Worm (Caenorhabditis elegans): Measurements from ENCODE around the gene srh-141.

Gene srh-141

DNA sequence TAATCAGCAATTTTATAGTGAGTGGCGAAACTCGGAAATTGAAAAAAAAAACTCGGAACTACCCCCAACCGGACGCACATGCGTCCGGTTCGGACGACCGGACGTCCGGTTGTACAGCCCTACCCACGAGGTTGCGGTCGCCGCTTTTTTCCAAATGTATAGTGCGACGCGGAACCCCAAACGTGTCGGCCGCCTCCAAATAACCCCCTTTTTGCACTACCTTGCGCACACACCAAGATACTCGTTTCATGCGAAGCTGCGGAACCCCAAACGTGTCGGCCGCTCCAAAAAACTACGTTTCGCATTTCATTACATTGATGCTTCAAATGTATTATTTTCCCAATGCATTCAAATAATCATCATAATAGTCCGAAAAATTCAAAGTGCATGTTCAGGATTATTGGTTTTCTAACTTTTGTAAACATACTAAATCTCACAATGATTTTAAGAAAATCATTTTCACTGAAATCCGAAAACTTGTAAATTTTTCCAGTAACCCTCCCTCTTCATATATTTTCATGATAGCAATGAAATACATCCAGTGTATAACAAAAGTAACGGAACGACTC lies 28.4 kb downstream of the srh-141 start, which contains the start of gene srw-35:
srw-35 (plus strand) TSS at position 519 of the 569 bp plus-strand sequence.
- TF ChIP-seq F49E8.2 (tag; optimal IDR thresholded peaks at IDR 0.05; ENCODE audit: insufficient read depth) (no peak), ztf-28 (GFP tag; IDR thresholded peaks at IDR 0.05) (0 out of 2 replicates have a peak, but pooled peaks have one; percentile 14), snpc-4 (GFP tag; optimal IDR thresholded peaks at IDR 0.05) (peak; percentile 26), snpc-4 (tag; optimal IDR thresholded peaks at IDR 0.05) (peak in 3 of 4 experiments; percentile 23 to 94 (median 82)), attf-5 (GFP tag; optimal IDR thresholded peaks at IDR 0.05) (no peak), T26A5.8 (tag; optimal IDR thresholded peaks at IDR 0.05) (no peak), nfya-2 (GFP tag; IDR thresholded peaks at IDR 0.05) (no peak), snpc-1.1 (tag; optimal IDR thresholded peaks at IDR 0.05; ENCODE audit: insufficient read depth) (peak; percentile 76)

DNA sequence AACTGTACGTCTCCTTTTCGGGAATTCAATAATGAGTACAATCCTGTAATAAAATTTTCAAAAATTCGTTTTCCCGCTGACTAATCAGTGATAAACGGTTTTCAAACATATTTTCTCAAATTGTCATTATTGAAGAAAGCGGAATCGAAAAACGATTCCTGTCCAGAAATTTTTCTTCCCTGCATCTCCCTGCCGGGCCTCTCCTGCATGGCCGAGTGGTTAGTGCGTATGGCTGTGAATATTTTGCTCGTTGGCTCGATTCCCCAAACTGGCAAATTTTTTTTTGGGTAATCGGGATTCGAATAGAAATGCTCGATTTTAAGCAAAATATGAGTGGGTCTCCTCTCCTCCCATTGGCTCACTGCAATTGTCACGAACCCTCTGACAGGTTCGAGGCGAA lies 31.0 kb downstream of the srh-141 start:
- TF ChIP-seq nfyb-1 (GFP tag; IDR thresholded peaks at IDR 0.05) (0 out of 2 replicates have a peak, but pooled peaks have one; percentile 23), Y56A3A.18 (GFP tag; IDR thresholded peaks at IDR 0.05) (0 out of 2 replicates have a peak, but pooled peaks have one; percentile 49), pbrm-1 (GFP tag; IDR thresholded peaks at IDR 0.05) (0 out of 2 replicates have a peak, but pooled peaks have one; percentile 24), B0261.1 (tag; optimal IDR thresholded peaks at IDR 0.05) (peak; percentile 62), lin-26 (GFP tag; IDR thresholded peaks at IDR 0.05) (0 out of 2 replicates have a peak, but pooled peaks have one; percentile 14), tbp1 (GFP tag; optimal IDR thresholded peaks at IDR 0.05) (peak; percentile 82), rpc-1 (optimal IDR thresholded peaks at IDR 0.05) (peak; percentile 4), rpc-1 (tag; optimal IDR thresholded peaks at IDR 0.05) (peak; percentile 55)

DNA sequence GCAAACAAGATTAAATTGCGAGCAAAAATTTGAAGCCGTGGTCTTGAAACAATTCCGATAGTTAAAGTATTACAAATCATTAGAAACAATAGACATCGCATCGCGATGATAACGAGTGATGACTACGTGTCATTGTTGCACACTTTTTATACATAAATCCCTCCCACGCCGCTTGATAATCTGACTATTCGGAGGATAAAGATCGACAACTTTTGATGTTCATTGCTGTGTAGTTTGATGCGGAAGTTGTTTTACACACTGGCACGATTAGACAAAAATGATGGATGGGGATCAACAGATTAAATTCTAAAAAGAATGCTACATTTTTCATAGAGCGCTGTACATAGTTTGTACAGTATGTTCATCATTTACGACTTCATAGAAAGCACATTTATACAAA lies 35.5 kb downstream of the srh-141 start, which contains the start of gene T08G3.11:
T08G3.11 (minus strand) TSS at position 101 of the 400 bp plus-strand sequence.
- TF ChIP-seq B0019.2 (GFP tag; conservative IDR thresholded peaks at IDR 0.05) (no peak), unc-62 (GFP tag; optimal IDR thresholded peaks at IDR 0.05) (no peak), cebp-1 (GFP tag; IDR thresholded peaks at IDR 0.05) (no peak), cebp-1 (tag; optimal IDR thresholded peaks at IDR 0.05) (no peak), ama-1 (optimal IDR thresholded peaks at IDR 0.05) (no peak), ama-1 (GFP tag; optimal IDR thresholded peaks at IDR 0.05) (no peak), D2030.7 (GFP tag; IDR thresholded peaks at IDR 0.05) (no peak), zfh-2 (GFP tag; conservative IDR thresholded peaks at IDR 0.05) (no peak), madf-6 (GFP tag; IDR thresholded peaks at IDR 0.05) (no peak), repo-1 (tag; optimal IDR thresholded peaks at IDR 0.05) (no peak), akir-1 (GFP tag; optimal IDR thresholded peaks at IDR 0.05) (no peak), chd-7 (tag; optimal IDR thresholded peaks at IDR 0.05) (no peak), efl-1 (GFP tag; optimal IDR thresholded peaks at IDR 0.05) (no peak), hlh-12 (tag; optimal IDR thresholded peaks at IDR 0.05) (no peak), ztf-3 (GFP tag; optimal IDR thresholded peaks at IDR 0.05) (no peak)

DNA sequence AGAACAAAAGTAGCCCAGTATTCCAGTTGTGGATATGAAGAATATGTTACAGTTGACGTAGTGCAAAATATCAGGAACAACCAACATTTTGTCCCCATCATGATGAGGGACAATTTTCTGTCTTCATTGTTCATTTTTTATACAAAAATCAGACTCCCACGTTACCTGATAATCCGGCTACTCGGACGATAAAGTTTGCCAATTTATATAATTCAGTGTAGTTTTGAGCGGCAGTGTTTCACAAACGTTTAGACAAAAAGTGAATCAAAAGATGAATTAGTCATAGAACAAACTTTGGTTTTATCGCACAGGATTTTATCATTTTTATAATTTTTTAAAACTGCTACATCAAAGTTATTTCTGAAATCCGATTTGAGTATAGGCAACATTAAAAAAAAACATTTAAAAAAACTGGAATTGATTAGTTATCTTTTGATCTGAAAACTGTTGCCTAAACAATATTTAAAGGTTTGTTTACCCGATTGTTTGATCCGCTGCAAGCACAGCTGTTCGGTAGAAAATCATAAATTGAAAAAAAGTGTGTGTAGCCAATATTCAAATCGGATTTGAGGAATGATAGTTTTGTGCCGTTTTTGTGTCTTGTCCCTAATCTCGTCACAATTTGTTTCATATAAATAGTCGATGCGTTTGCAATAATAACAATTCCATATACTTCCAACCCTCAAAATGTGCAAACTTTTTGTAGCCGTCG lies 37.3 kb downstream of the srh-141 start, which contains the start of the genes F57E7.4 and spig-6:
F57E7.4 (minus strand) TSS at position 101 of the 712 bp plus-strand sequence.
spig-6 (plus strand) TSS at position 662 of the 712 bp plus-strand sequence.
- no peak for TF ChIP-seq tbx-9 (tag; optimal IDR thresholded peaks at IDR 0.05; ENCODE audit: borderline replicate concordance)
- TF ChIP-seq aptf-2 (GFP tag; conservative IDR thresholded peaks at IDR 0.05) = no peak
- no peak for TF ChIP-seq dpff-1 (tag; optimal IDR thresholded peaks at IDR 0.05)
- TF ChIP-seq efl-1 (GFP tag; optimal IDR thresholded peaks at IDR 0.05) = no peak
- TF ChIP-seq nfya-1 (tag; optimal IDR thresholded peaks at IDR 0.05; ENCODE audit: borderline replicate concordance, insufficient read depth) = no peak
- TF ChIP-seq sdz-38 (tag; optimal IDR thresholded peaks at IDR 0.05) = no peak
- no peak for TF ChIP-seq bed-2 (GFP tag; IDR thresholded peaks at IDR 0.05)
- no peak for TF ChIP-seq rcor-1 (GFP tag; IDR thresholded peaks at IDR 0.05)
- no peak for TF ChIP-seq K11D2.4 (GFP tag; IDR thresholded peaks at IDR 0.05)
- no peak for TF ChIP-seq ztf-28 (GFP tag; IDR thresholded peaks at IDR 0.05)
- no peak for TF ChIP-seq lsl-1 (GFP tag; optimal IDR thresholded peaks at IDR 0.05)
- TF ChIP-seq ama-1 (optimal IDR thresholded peaks at IDR 0.05) = no peak
- no peak for TF ChIP-seq ama-1 (GFP tag; optimal IDR thresholded peaks at IDR 0.05)
- no peak for TF ChIP-seq unc-62 (GFP tag; optimal IDR thresholded peaks at IDR 0.05)
- TF ChIP-seq F37B4.10 (GFP tag; IDR thresholded peaks at IDR 0.05) = no peak
- no peak for TF ChIP-seq chd-7 (tag; optimal IDR thresholded peaks at IDR 0.05)
- TF ChIP-seq F39B2.1 (GFP tag; IDR thresholded peaks at IDR 0.05) = no peak

All from whole organism, young adult.